Fruit fly (Drosophila melanogaster) whole organism, embryonic: ENCODE results near the gene Nxf3.

Source experiments
- Atf6 ChIP-seq: fragments of 200-800 bp; sonication (Bioruptor generic); IDR thresholded peaks from 2 replicates; pipeline ENCODE4 v1.3.6; 2022; ENCODE audit warnings: missing biosample characterization, missing genetic modification characterization
- B-H2 ChIP-seq: fragments of 200-800 bp; sonication (Bioruptor generic); optimal IDR thresholded peaks from 2 replicates; lab custom pipeline; 2018; ENCODE audit warnings: missing biosample characterization, mild to moderate bottlenecking, missing genetic modification characterization
- CG10267 ChIP-seq: fragments of 200-800 bp; sonication (Bioruptor generic); optimal IDR thresholded peaks from 2 replicates; lab custom pipeline; 2018; ENCODE audit warnings: missing biosample characterization, mild to moderate bottlenecking, missing genetic modification characterization, moderate library complexity
- CG11085 ChIP-seq: fragments of 200-800 bp; sonication (Bioruptor generic); IDR thresholded peaks from 2 replicates; pipeline ENCODE4 v1.3.6; 2022; ENCODE audit warnings: missing biosample characterization, missing genetic modification characterization
- CG11247 ChIP-seq: fragments of 200-800 bp; sonication (Bioruptor generic); IDR thresholded peaks from 2 replicates; pipeline ENCODE4 v1.3.6; 2022; ENCODE audit warnings: missing biosample characterization, missing genetic modification characterization
- CG11695 ChIP-seq: fragments of 200-800 bp; sonication (Bioruptor generic); IDR thresholded peaks from 3 replicates; pipeline ENCODE4 v1.3.6; 2022; ENCODE audit warnings: missing biosample characterization, missing genetic modification characterization
- CG11723 ChIP-seq: fragments of 200-800 bp; sonication (Bioruptor generic); optimal IDR thresholded peaks from 2 replicates; lab custom pipeline; 2017; ENCODE audit warnings: missing biosample characterization, mild to moderate bottlenecking, missing genetic modification characterization
- CG13123 ChIP-seq: fragments of 200-800 bp; sonication (Bioruptor generic); optimal IDR thresholded peaks from 2 replicates; lab custom pipeline; 2016; ENCODE audit warnings: missing biosample characterization, missing genetic modification characterization
- CG13424 ChIP-seq: fragments of 200-800 bp; sonication (Bioruptor generic); optimal IDR thresholded peaks from 2 replicates; lab custom pipeline; 2019; ENCODE audit warnings: missing biosample characterization, mild to moderate bottlenecking, missing genetic modification characterization, moderate library complexity
- CG16863 ChIP-seq: fragments of 200-800 bp; sonication (Bioruptor generic); optimal IDR thresholded peaks from 3 replicates; lab custom pipeline; 2016; ENCODE audit warnings: missing biosample characterization, missing genetic modification characterization
- CG18011 ChIP-seq: fragments of 200-800 bp; sonication (Bioruptor generic); optimal IDR thresholded peaks from 2 replicates; lab custom pipeline; 2017; ENCODE audit warnings: missing biosample characterization, missing genetic modification characterization, mild to moderate bottlenecking, moderate library complexity, missing genotype
- CG18262 ChIP-seq: fragments of 200-800 bp; optimal IDR thresholded peaks from 3 replicates; lab custom pipeline; 2019; ENCODE audit warnings: missing biosample characterization, mild to moderate bottlenecking, missing genetic modification characterization, moderate library complexity
- CG2120 ChIP-seq: fragments of 200-800 bp; sonication (Bioruptor generic); optimal IDR thresholded peaks from 3 replicates; lab custom pipeline; 2016; ENCODE audit warnings: missing biosample characterization, missing genetic modification characterization
- CG2712 ChIP-seq: fragments of 200-800 bp; optimal IDR thresholded peaks from 3 replicates; lab custom pipeline; 2019; ENCODE audit warnings: missing biosample characterization, mild to moderate bottlenecking, missing genetic modification characterization, moderate library complexity
- CG2889 ChIP-seq: fragments of 200-800 bp; sonication (Bioruptor generic); IDR thresholded peaks from 3 replicates; pipeline ENCODE4 v1.3.6; 2022; ENCODE audit warnings: missing biosample characterization, missing genetic modification characterization
- CG30403 ChIP-seq: fragments of 200-800 bp; sonication (Bioruptor generic); optimal IDR thresholded peaks from 3 replicates; lab custom pipeline; 2016; ENCODE audit warnings: missing biosample characterization, missing genetic modification characterization
- CG3163 ChIP-seq: fragments of 200-800 bp; sonication (Bioruptor generic); optimal IDR thresholded peaks from 3 replicates; lab custom pipeline; 2016; ENCODE audit warnings: missing biosample characterization, missing genetic modification characterization
- CG4707 ChIP-seq: fragments of 200-800 bp; sonication (Bioruptor generic); optimal IDR thresholded peaks from 2 replicates; lab custom pipeline; 2018; ENCODE audit warnings: missing biosample characterization, mild to moderate bottlenecking, missing genetic modification characterization, moderate library complexity
- CG6175 ChIP-seq: fragments of 200-800 bp; sonication (Bioruptor generic); IDR thresholded peaks from 3 replicates; pipeline ENCODE4 v1.3.6; 2022; ENCODE audit warnings: missing biosample characterization, missing genetic modification characterization
- CG6254 ChIP-seq: fragments of 200-800 bp; sonication (Bioruptor generic); optimal IDR thresholded peaks from 3 replicates; lab custom pipeline; 2017; ENCODE audit warnings: mild to moderate bottlenecking, missing biosample characterization, missing genetic modification reagents, missing genetic modification characterization
- CG6791 ChIP-seq: fragments of 200-800 bp; sonication (Bioruptor generic); IDR thresholded peaks from 3 replicates; pipeline ENCODE4 v1.3.6; 2022; ENCODE audit warnings: missing biosample characterization, missing genetic modification characterization; ENCODE audit not compliant: partially characterized antibody
- CG7271 ChIP-seq: fragments of 200-800 bp; sonication (Bioruptor generic); optimal IDR thresholded peaks from 2 replicates; lab custom pipeline; 2018; ENCODE audit warnings: missing biosample characterization, mild to moderate bottlenecking, missing genetic modification characterization, moderate library complexity
- Chrac-16 ChIP-seq: fragments of 200-800 bp; sonication (Bioruptor generic); optimal IDR thresholded peaks from 3 replicates; lab custom pipeline; 2016; ENCODE audit warnings: missing biosample characterization, missing genetic modification characterization
- Dip3 ChIP-seq: fragments of 200-800 bp; sonication (Bioruptor generic); optimal IDR thresholded peaks from 3 replicates; lab custom pipeline; 2016; ENCODE audit warnings: missing biosample characterization, missing genetic modification characterization
- Ets97D ChIP-seq: fragments of 200-800 bp; sonication (Bioruptor generic); optimal IDR thresholded peaks from 3 replicates; lab custom pipeline; 2016; ENCODE audit warnings: missing biosample characterization, missing genetic modification characterization
- HmgZ ChIP-seq: fragments of 200-800 bp; sonication (Bioruptor generic); optimal IDR thresholded peaks from 2 replicates; lab custom pipeline; 2018; ENCODE audit warnings: missing biosample characterization, mild to moderate bottlenecking, missing genetic modification characterization
- Kr ChIP-seq: fragments of 200-800 bp; sonication (Bioruptor generic); optimal IDR thresholded peaks from 2 replicates; lab custom pipeline; 2017; ENCODE audit warnings: missing biosample characterization, mild to moderate bottlenecking, missing genetic modification characterization
- MBD-R2 ChIP-seq: fragments of 200-800 bp; sonication (Bioruptor generic); IDR thresholded peaks from 2 replicates; pipeline ENCODE4 v1.3.6; 2022; ENCODE audit warnings: missing biosample characterization, missing genetic modification characterization
- Myb ChIP-seq: fragments of 200-800 bp; sonication (Bioruptor generic); optimal IDR thresholded peaks from 2 replicates; lab custom pipeline; 2016; ENCODE audit warnings: missing biosample characterization, missing genetic modification characterization
- Poxn ChIP-seq: fragments of 200-800 bp; sonication (Bioruptor generic); IDR thresholded peaks from 2 replicates; pipeline ENCODE4 v1.3.6; 2022; ENCODE audit warnings: missing biosample characterization, missing genetic modification characterization
- Usf ChIP-seq: fragments of 200-800 bp; sonication (Bioruptor generic); optimal IDR thresholded peaks from 2 replicates; lab custom pipeline; 2017; ENCODE audit warnings: missing genotype, missing biosample characterization, missing genetic modification characterization
- al ChIP-seq: fragments of 200-800 bp; sonication (Bioruptor generic); IDR thresholded peaks from 2 replicates; pipeline ENCODE4 v1.3.6; 2022; ENCODE audit warnings: missing biosample characterization, missing genetic modification characterization
- bsh ChIP-seq, 2 experiments: fragments of 200-800 bp; sonication (Bioruptor generic); optimal IDR thresholded peaks; 2 replicates each; lab custom pipeline; 2017 to 2018; ENCODE audit warnings: mild to moderate bottlenecking in 2 of 2, missing biosample characterization in 2 of 2, missing genetic modification characterization in 2 of 2, moderate library complexity in 1 of 2
- dimm ChIP-seq: fragments of 200-800 bp; sonication (Bioruptor generic); IDR thresholded peaks from 2 replicates; pipeline ENCODE4 v1.3.6; 2022; ENCODE audit warnings: missing biosample characterization, missing genetic modification characterization
- dmrt11E ChIP-seq: fragments of 200-800 bp; sonication (Bioruptor generic); optimal IDR thresholded peaks from 3 replicates; lab custom pipeline; 2018; ENCODE audit warnings: missing biosample characterization, mild to moderate bottlenecking, missing genetic modification characterization, moderate library complexity
- ewg ChIP-seq: fragments of 200-800 bp; sonication (Bioruptor generic); optimal IDR thresholded peaks from 3 replicates; lab custom pipeline; 2017; ENCODE audit warnings: mild to moderate bottlenecking, missing biosample characterization, missing genetic modification reagents, missing genetic modification characterization
- fd64A ChIP-seq: fragments of 200-800 bp; sonication (Bioruptor generic); optimal IDR thresholded peaks from 3 replicates; lab custom pipeline; 2018; ENCODE audit warnings: missing biosample characterization, mild to moderate bottlenecking, missing genetic modification characterization
- gsb ChIP-seq: fragments of 200-800 bp; sonication (Bioruptor generic); IDR thresholded peaks from 2 replicates; pipeline ENCODE4 v1.3.6; 2022; ENCODE audit warnings: missing biosample characterization, missing genetic modification characterization
- gsb-n ChIP-seq: fragments of 200-800 bp; sonication (Bioruptor generic); optimal IDR thresholded peaks from 3 replicates; lab custom pipeline; 2018; ENCODE audit warnings: missing biosample characterization, mild to moderate bottlenecking, missing genetic modification characterization
- lola ChIP-seq, 3 experiments: fragments of >200 bp in 2 of 3; fragments of 200-800 bp in 1 of 3; sonication (Bioruptor generic) in 1 of 3; optimal IDR thresholded peaks; 2 replicates each; lab custom pipeline; 2017 to 2019; ENCODE audit warnings: missing biosample characterization in 3 of 3, missing genetic modification characterization in 3 of 3, mild to moderate bottlenecking in 1 of 3, moderate library complexity in 1 of 3
- nerfin-2 ChIP-seq: fragments of 200-800 bp; sonication (Bioruptor generic); IDR thresholded peaks from 2 replicates; pipeline ENCODE4 v1.3.6; 2022; ENCODE audit warnings: missing biosample characterization, missing genetic modification characterization; ENCODE audit not compliant: partially characterized antibody
- peb ChIP-seq: fragments of 200-800 bp; sonication (Bioruptor generic); IDR thresholded peaks from 2 replicates; pipeline ENCODE4 v1.3.6; 2022; ENCODE audit warnings: missing biosample characterization, missing genetic modification characterization
- rib ChIP-seq: fragments of 200-800 bp; sonication (Bioruptor generic); IDR thresholded peaks from 2 replicates; pipeline ENCODE4 v1.3.6; 2022; ENCODE audit warnings: missing biosample characterization, missing genetic modification characterization
- run ChIP-seq: fragments of 200-800 bp; sonication (Bioruptor generic); optimal IDR thresholded peaks from 3 replicates; lab custom pipeline; 2018; ENCODE audit warnings: missing biosample characterization, mild to moderate bottlenecking, missing genetic modification characterization
- sisA ChIP-seq: fragments of 200-800 bp; sonication (Bioruptor generic); IDR thresholded peaks from 2 replicates; pipeline ENCODE4 v1.3.6; 2022; ENCODE audit warnings: missing biosample characterization, missing genetic modification characterization
- sob ChIP-seq: fragments of 200-800 bp; sonication (Bioruptor generic); IDR thresholded peaks from 2 replicates; pipeline ENCODE4 v1.3.6; 2022; ENCODE audit warnings: missing biosample characterization, missing genetic modification characterization
- trem ChIP-seq: fragments of 200-800 bp; optimal IDR thresholded peaks from 3 replicates; lab custom pipeline; 2019; ENCODE audit warnings: missing biosample characterization, mild to moderate bottlenecking, missing genetic modification characterization, moderate library complexity
- vvl ChIP-seq: fragments of 200-800 bp; sonication (Bioruptor generic); IDR thresholded peaks from 2 replicates; pipeline ENCODE4 v1.3.6; 2022; ENCODE audit warnings: missing biosample characterization, missing genetic modification characterization
- z ChIP-seq: fragments of 200-800 bp; sonication (Bioruptor generic); IDR thresholded peaks from 3 replicates; pipeline ENCODE4 v1.3.6; 2022; ENCODE audit warnings: missing biosample characterization, missing genetic modification characterization

Gene Nxf3

dm6 chr3L:13938470-13939150, 26.4 kb upstream of the Nxf3 start (continued):
- peak; percentile 95 for TF ChIP-seq CG18262 (tag; lab: Kevin White, UChicago)
- TF ChIP-seq B-H2 (GFP tag; lab: Kevin White, UChicago), result peak; percentile 41
- TF ChIP-seq Poxn (GFP tag; lab: Robert Waterston, UW), result no peak
- TF ChIP-seq sob (GFP tag; lab: Robert Waterston, UW), result peak; percentile 49; the same call in 1 of the 2 replicates
- peak; percentile 81 for TF ChIP-seq Dip3 (GFP tag; lab: Kevin White, UChicago)
- TF ChIP-seq CG2120, result peak; percentile 93
- TF ChIP-seq gsb-n, result peak; percentile 27
- peak; percentile 75 to 86 for TF ChIP-seq bsh (GFP tag; optimal IDR thresholded peaks at IDR 0.05; lab: Kevin White, UChicago)
- TF ChIP-seq dmrt11E (tag; lab: Kevin White, UChicago), result peak; percentile 77
- peak; percentile 46; the same call in 1 of the 2 replicates for TF ChIP-seq gsb
- TF ChIP-seq sisA (GFP tag; lab: Robert Waterston, UW), result peak; percentile 67
- TF ChIP-seq CG13424 (tag; lab: Kevin White, UChicago), result peak; percentile 93
- peak; percentile 91 for TF ChIP-seq CG2712 (tag; lab: Kevin White, UChicago)
- no peak for TF ChIP-seq rib
- peak; percentile 35; the same call in 1 of the 2 replicates for TF ChIP-seq CG11247 (GFP tag; lab: Robert Waterston, UW)
- TF ChIP-seq CG30403 (GFP tag; lab: Kevin White, UChicago), result peak; percentile 93
- peak; percentile 97 for TF ChIP-seq CG3163 (GFP tag; lab: Kevin White, UChicago)
- peak; percentile 78 for TF ChIP-seq al (GFP tag; lab: Robert Waterston, UW)
- peak in 1 of 3 experiments; percentile 91 for TF ChIP-seq lola (GFP tag; optimal IDR thresholded peaks at IDR 0.05; lab: Kevin White, UChicago)
- no peak for TF ChIP-seq MBD-R2 (GFP tag; lab: Robert Waterston, UW)
- TF ChIP-seq CG18011 (GFP tag; lab: Kevin White, UChicago), result peak; percentile 75
- peak; percentile 29 for TF ChIP-seq CG4707 (GFP tag; lab: Kevin White, UChicago)
- TF ChIP-seq Kr, result peak; percentile 1
- peak; percentile 63 for TF ChIP-seq peb (GFP tag; lab: Robert Waterston, UW)
- peak; percentile 60; the same call in 1 of the 2 replicates for TF ChIP-seq vvl
- TF ChIP-seq CG16863 (GFP tag; lab: Kevin White, UChicago), result peak; percentile 90
- 0 out of 3 replicates have a peak, but pooled peaks have one; percentile 41 for TF ChIP-seq CG6791 (GFP tag; lab: Robert Waterston, UW)
- 0 out of 3 replicates have a peak, but pooled peaks have one; percentile 35 for TF ChIP-seq CG2889 (GFP tag; lab: Robert Waterston, UW)
- TF ChIP-seq CG11085 (GFP tag; lab: Robert Waterston, UW), result peak; percentile 53
- no peak for TF ChIP-seq dimm (GFP tag; lab: Robert Waterston, UW)
- TF ChIP-seq CG7271 (tag; lab: Kevin White, UChicago), result no peak
- TF ChIP-seq CG11723 (GFP tag; lab: Kevin White, UChicago), result peak; percentile 92
- peak; percentile 77 for TF ChIP-seq ewg (GFP tag; lab: Kevin White, UChicago)
- TF ChIP-seq Atf6 (GFP tag; lab: Robert Waterston, UW), result peak; percentile 65; the same call in 1 of the 2 replicates
- peak; percentile 10 for TF ChIP-seq Ets97D (GFP tag; lab: Kevin White, UChicago)
- peak; percentile 54 for TF ChIP-seq fd64A (GFP tag; lab: Kevin White, UChicago)
- TF ChIP-seq Usf (GFP tag; lab: Kevin White, UChicago), result peak; percentile 90
- TF ChIP-seq trem (tag; lab: Kevin White, UChicago), result peak; percentile 70
- peak; percentile 85; the same call in 2 of the 3 replicates for TF ChIP-seq CG11695 (GFP tag; lab: Robert Waterston, UW)
- TF ChIP-seq CG6175, result no peak
- peak; percentile 80 for TF ChIP-seq Chrac-16 (GFP tag; lab: Kevin White, UChicago)
- TF ChIP-seq CG6254 (GFP tag; lab: Kevin White, UChicago), result peak; percentile 66
- peak; percentile 73 for TF ChIP-seq CG13123 (GFP tag; lab: Kevin White, UChicago)
- no peak for TF ChIP-seq nerfin-2 (GFP tag; lab: Robert Waterston, UW)
- TF ChIP-seq Myb (GFP tag; lab: Kevin White, UChicago), result peak; percentile 71
- peak; percentile 86 for TF ChIP-seq CG10267
- TF ChIP-seq run (tag; lab: Kevin White, UChicago), result peak; percentile 73
- TF ChIP-seq HmgZ (tag; lab: Kevin White, UChicago), result peak; percentile 69
- no peak for TF ChIP-seq z
